Worm (Caenorhabditis elegans) whole organism, L2 larva: ENCODE measurements around the gene hrg-1.

Experiments
- C34F6.9 ChIP-seq: fragments of 150-350 bp; optimal IDR thresholded peaks from 2 replicates; lab custom pipeline; 2014; ENCODE audit warnings: missing biosample characterization, missing genetic modification characterization
- F13H6.1 ChIP-seq: sonication (generic microtip); optimal IDR thresholded peaks from 2 replicates; lab custom pipeline; 2016; ENCODE audit warnings: missing genetic modification characterization, missing compliant biosample characterization
- R02D3.7 ChIP-seq: fragments of 150-350 bp; optimal IDR thresholded peaks from 2 replicates; lab custom pipeline; 2014; ENCODE audit warnings: missing biosample characterization, missing genetic modification characterization
- Y55F3AM.14 ChIP-seq: fragments of 200-800 bp; sonication (Bioruptor generic); optimal IDR thresholded peaks from 2 replicates; lab custom pipeline; 2018; ENCODE audit warnings: mild to moderate bottlenecking, missing genetic modification characterization, missing compliant biosample characterization
- alr-1 ChIP-seq: fragments of 150-350 bp; optimal IDR thresholded peaks from 2 replicates; lab custom pipeline; 2014; ENCODE audit warnings: missing biosample characterization, missing genetic modification characterization
- aly-2 ChIP-seq: fragments of 150-350 bp; optimal IDR thresholded peaks from 2 replicates; lab custom pipeline; 2014; ENCODE audit warnings: missing biosample characterization, missing genetic modification characterization
- ama-1 ChIP-seq: fragments of 150-350 bp; optimal IDR thresholded peaks from 2 replicates; lab custom pipeline; 2018; ENCODE audit warnings: inconsistent platforms
- blmp-1 ChIP-seq: sonication (generic microtip); optimal IDR thresholded peaks from 2 replicates; lab custom pipeline; 2017; ENCODE audit warnings: missing genetic modification characterization, mild to moderate bottlenecking, missing compliant biosample characterization, antibody characterized with exemption, moderate library complexity; ENCODE audit not compliant: insufficient read depth
- ceh-16 ChIP-seq: fragments of 150-350 bp; optimal IDR thresholded peaks from 2 replicates; lab custom pipeline; 2014; ENCODE audit warnings: missing biosample characterization, missing genetic modification characterization
- ceh-82 ChIP-seq: fragments of 150-350 bp; optimal IDR thresholded peaks from 2 replicates; lab custom pipeline; 2014; ENCODE audit warnings: missing biosample characterization, missing genetic modification characterization
- crh-2 ChIP-seq: sonication (generic microtip); optimal IDR thresholded peaks from 2 replicates; lab custom pipeline; 2017; ENCODE audit warnings: missing biosample characterization, missing genetic modification characterization
- dmd-4 ChIP-seq: sonication (generic microtip); optimal IDR thresholded peaks from 2 replicates; lab custom pipeline; 2017; ENCODE audit warnings: missing biosample characterization, missing genetic modification characterization
- elt-1 ChIP-seq: fragments of 150-350 bp; optimal IDR thresholded peaks from 2 replicates; lab custom pipeline; 2014; ENCODE audit warnings: missing biosample characterization, missing genetic modification characterization
- fos-1 ChIP-seq: fragments of 150-350 bp; optimal IDR thresholded peaks from 2 replicates; lab custom pipeline; 2014; ENCODE audit warnings: missing biosample characterization, missing genetic modification characterization
- gmeb-1 ChIP-seq: fragments of 150-350 bp; optimal IDR thresholded peaks from 2 replicates; lab custom pipeline; 2014; ENCODE audit warnings: missing biosample characterization, missing genetic modification characterization
- lin-13 ChIP-seq: fragments of 150-350 bp; optimal IDR thresholded peaks from 2 replicates; lab custom pipeline; 2014; ENCODE audit warnings: missing biosample characterization, missing genetic modification reagents, missing genetic modification characterization
- lin-39 ChIP-seq: fragments of 150-350 bp; optimal IDR thresholded peaks from 2 replicates; lab custom pipeline; 2014; ENCODE audit warnings: missing biosample characterization, missing genetic modification reagents, missing genetic modification characterization
- mbf-1 ChIP-seq: sonication (generic microtip); optimal IDR thresholded peaks from 2 replicates; lab custom pipeline; 2017; ENCODE audit warnings: missing biosample characterization, missing genetic modification characterization
- mdl-1 ChIP-seq, 2 experiments: fragments of 150-350 bp in 1 of 2; sonication (generic microtip) in 1 of 2; optimal IDR thresholded peaks; 2 replicates each; lab custom pipeline; 2017; ENCODE audit warnings: missing biosample characterization in 2 of 2, missing genetic modification characterization in 2 of 2
- nhr-10 ChIP-seq: sonication (generic microtip); optimal IDR thresholded peaks from 2 replicates; lab custom pipeline; 2017; ENCODE audit warnings: missing biosample characterization, missing genetic modification characterization
- nhr-11 ChIP-seq: fragments of 150-350 bp; optimal IDR thresholded peaks from 2 replicates; lab custom pipeline; 2014; ENCODE audit warnings: missing biosample characterization, missing genetic modification characterization
- nhr-129 ChIP-seq: fragments of 150-350 bp; optimal IDR thresholded peaks from 2 replicates; lab custom pipeline; 2014; ENCODE audit warnings: missing biosample characterization, missing genetic modification characterization
- nhr-21 ChIP-seq: fragments of 150-350 bp; optimal IDR thresholded peaks from 2 replicates; lab custom pipeline; 2014; ENCODE audit warnings: missing biosample characterization, missing genetic modification characterization
- nhr-23 ChIP-seq: fragments of 150-350 bp; optimal IDR thresholded peaks from 2 replicates; lab custom pipeline; 2014; ENCODE audit warnings: missing biosample characterization, missing genetic modification reagents, missing genetic modification characterization
- nhr-25 ChIP-seq: fragments of 150-350 bp; sonication (generic microtip); optimal IDR thresholded peaks from 3 replicates; lab custom pipeline; 2014; ENCODE audit warnings: missing biosample characterization, missing genetic modification characterization
- nhr-6 ChIP-seq: fragments of 150-350 bp; optimal IDR thresholded peaks from 2 replicates; lab custom pipeline; 2014; ENCODE audit warnings: missing biosample characterization, missing genetic modification characterization
- nhr-77 ChIP-seq: fragments of 150-350 bp; optimal IDR thresholded peaks from 2 replicates; lab custom pipeline; 2014; ENCODE audit warnings: missing biosample characterization, missing genetic modification characterization
- peb-1 ChIP-seq: fragments of 150-350 bp; optimal IDR thresholded peaks from 2 replicates; lab custom pipeline; 2014; ENCODE audit warnings: missing biosample characterization, missing genetic modification characterization
- sem-4 ChIP-seq: fragments of 150-350 bp; optimal IDR thresholded peaks from 2 replicates; lab custom pipeline; 2014; ENCODE audit warnings: missing biosample characterization, missing genetic modification reagents, missing genetic modification characterization
- skn-1 ChIP-seq: sonication (generic microtip); optimal IDR thresholded peaks from 2 replicates; lab custom pipeline; 2017; ENCODE audit warnings: missing biosample characterization, missing genetic modification characterization
- sma-3 ChIP-seq: sonication (generic microtip); optimal IDR thresholded peaks from 2 replicates; lab custom pipeline; 2016; ENCODE audit warnings: missing genetic modification reagents, missing genetic modification characterization, missing compliant biosample characterization
- sma-9 ChIP-seq, 2 experiments: fragments of 150-350 bp in 1 of 2; sonication (generic microtip) in 1 of 2; optimal IDR thresholded peaks; 2 replicates each; lab custom pipeline; 2014 to 2016; ENCODE audit warnings: missing genetic modification characterization in 2 of 2, mild to moderate bottlenecking in 1 of 2, missing biosample characterization in 1 of 2, missing compliant biosample characterization in 1 of 2, missing genetic modification reagents in 1 of 2, moderate library complexity in 1 of 2
- unc-39 ChIP-seq: fragments of 150-350 bp; optimal IDR thresholded peaks from 2 replicates; lab custom pipeline; 2014; ENCODE audit warnings: missing biosample characterization, missing genetic modification characterization
- unc-55 ChIP-seq: fragments of 150-350 bp; sonication (generic microtip); optimal IDR thresholded peaks from 3 replicates; lab custom pipeline; 2014; ENCODE audit warnings: missing biosample characterization, missing genetic modification reagents, missing genetic modification characterization
- unc-62 ChIP-seq: fragments of 150-350 bp; optimal IDR thresholded peaks from 2 replicates; lab custom pipeline; 2014; ENCODE audit warnings: missing biosample characterization, missing genetic modification reagents, missing genetic modification characterization
- ztf-1 ChIP-seq: fragments of 200-800 bp; sonication (Bioruptor generic); conservative IDR thresholded peaks from 2 replicates; pipeline ENCODE4 v1.3.6; 2022; ENCODE audit warnings: missing genetic modification characterization, missing compliant biosample characterization
- ztf-4 ChIP-seq: fragments of 150-350 bp; optimal IDR thresholded peaks from 2 replicates; lab custom pipeline; 2014; ENCODE audit warnings: missing biosample characterization, missing genetic modification characterization

Gene hrg-1

DNA sequence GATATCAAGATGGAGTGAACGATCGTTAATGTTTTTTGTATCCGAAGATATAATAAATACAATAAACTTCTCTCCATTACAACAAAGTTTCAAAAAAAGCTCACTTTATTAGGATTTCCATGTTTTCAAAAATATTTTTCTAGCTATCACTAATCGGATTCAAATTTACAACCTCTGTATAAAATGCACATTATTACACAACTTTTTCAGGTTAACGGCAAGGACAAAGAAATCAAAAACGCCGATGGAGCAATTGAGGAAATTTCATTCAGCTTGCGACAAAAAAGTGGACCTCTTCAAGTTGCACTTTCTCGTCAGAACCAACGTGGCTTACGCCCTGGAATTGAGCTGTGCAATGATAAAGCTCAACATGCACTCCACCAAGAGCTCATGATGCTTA lies 9.1 kb downstream of the hrg-1 start:
- TF ChIP-seq nhr-11 (no peak), mdl-1 (tag; optimal IDR thresholded peaks at IDR 0.05; lab: Kevin White, UChicago) (no peak), nhr-6 (tag; lab: Kevin White, UChicago) (no peak), gmeb-1 (tag; lab: Kevin White, UChicago) (no peak), ztf-4 (no peak), sma-3 (GFP tag; lab: Kevin White, UChicago) (no peak), aly-2 (tag; lab: Kevin White, UChicago) (no peak), dmd-4 (tag; lab: Kevin White, UChicago) (no peak), unc-55 (GFP tag; lab: Kevin White, UChicago) (no peak), alr-1 (tag; lab: Kevin White, UChicago) (no peak), mbf-1 (tag; lab: Kevin White, UChicago) (no peak), sem-4 (no peak), nhr-25 (tag; lab: Kevin White, UChicago) (no peak), ama-1 (lab: Kevin White, UChicago) (no peak), nhr-10 (tag; lab: Kevin White, UChicago) (no peak), elt-1 (tag; lab: Kevin White, UChicago) (no peak)

DNA sequence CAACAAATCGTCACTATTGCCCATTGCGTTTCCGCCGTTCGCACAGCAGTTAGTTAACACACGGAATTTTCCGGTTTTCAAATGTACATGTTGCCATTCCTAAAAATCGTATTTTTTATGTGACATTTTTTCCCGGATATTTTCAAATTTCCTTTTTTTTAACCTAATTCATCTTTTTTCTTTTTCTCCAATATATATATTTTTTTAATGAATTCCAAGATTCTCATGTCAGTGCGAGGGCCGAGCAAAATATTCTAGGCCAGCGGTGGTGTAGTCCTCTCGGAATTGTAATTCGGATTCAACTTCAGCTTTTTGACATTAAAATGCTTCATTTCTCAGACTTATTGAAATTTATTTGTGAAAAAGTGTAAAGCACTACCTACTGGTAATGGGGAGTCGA lies 11.0 kb downstream of the hrg-1 start, which contains the start of gene R02E12.4:
TSS of gene R02E12.4 (plus strand) at position 301 of the 400 bp plus-strand sequence.
- TF ChIP-seq sma-3 (GFP tag; lab: Kevin White, UChicago) (no peak), nhr-77 (tag; lab: Kevin White, UChicago) (no peak), Y55F3AM.14 (GFP tag; lab: Kevin White, UChicago) (no peak), aly-2 (tag; lab: Kevin White, UChicago) (no peak), sma-9 (GFP tag; optimal IDR thresholded peaks at IDR 0.05; lab: Kevin White, UChicago) (no peak), sma-9 (tag; optimal IDR thresholded peaks at IDR 0.05; lab: Kevin White, UChicago) (no peak), crh-2 (no peak), ceh-16 (tag; lab: Kevin White, UChicago) (no peak), unc-62 (no peak), skn-1 (tag; lab: Kevin White, UChicago) (no peak), nhr-25 (tag; lab: Kevin White, UChicago) (no peak), blmp-1 (tag; lab: Kevin White, UChicago) (no peak), lin-13 (GFP tag; lab: Kevin White, UChicago) (no peak), F13H6.1 (tag; lab: Kevin White, UChicago) (no peak), fos-1 (tag; lab: Kevin White, UChicago) (no peak), dmd-4 (tag; lab: Kevin White, UChicago) (no peak), peb-1 (no peak), R02D3.7 (no peak), ceh-82 (tag; lab: Kevin White, UChicago) (no peak), gmeb-1 (tag; lab: Kevin White, UChicago) (no peak), nhr-129 (tag; lab: Kevin White, UChicago) (no peak)

DNA sequence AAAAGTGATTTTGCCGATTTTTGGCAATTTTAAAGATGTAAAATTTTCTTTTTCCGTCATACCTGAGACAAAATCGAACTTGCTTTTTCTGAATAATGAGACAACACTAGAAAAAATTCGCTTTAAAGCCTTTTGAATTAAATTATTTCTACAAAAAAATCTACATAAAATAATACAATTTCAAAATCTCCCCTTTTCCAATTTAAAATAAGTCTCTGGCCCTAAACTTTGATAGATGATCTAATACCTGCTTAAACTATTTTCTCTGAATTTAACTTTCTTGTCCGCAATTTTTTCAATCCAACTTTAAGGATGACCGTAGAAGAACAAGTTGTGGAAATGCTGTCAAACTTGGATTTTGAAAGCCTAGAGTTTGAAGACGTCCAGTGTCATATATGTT lies 12.8 kb downstream of the hrg-1 start, which contains the start of gene R02E12.12:
TSS of gene R02E12.12 (plus strand) at position 301 of the 400 bp plus-strand sequence.
- TF ChIP-seq F13H6.1 (tag; lab: Kevin White, UChicago) = no peak
- no peak for TF ChIP-seq dmd-4 (tag; lab: Kevin White, UChicago)
- TF ChIP-seq nhr-21 = no peak

DNA sequence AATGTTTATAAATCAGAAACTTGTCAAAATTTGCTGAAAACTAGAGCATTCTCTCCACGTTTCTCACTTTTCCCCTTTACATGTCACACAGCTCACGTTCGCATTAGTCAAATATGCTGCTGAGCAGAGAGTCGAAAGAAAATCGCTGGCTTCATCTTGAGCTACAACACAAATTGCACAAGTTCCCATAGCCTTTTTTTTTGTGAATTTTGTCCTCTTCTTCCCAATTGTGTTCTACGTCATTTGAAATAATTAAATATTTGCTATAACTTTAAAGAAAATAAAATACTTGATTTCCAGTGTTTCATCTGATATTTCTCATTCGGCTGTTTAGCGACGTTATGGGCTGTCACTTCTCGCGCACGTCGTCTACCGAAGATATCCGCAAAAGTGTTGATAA lies 19.0 kb downstream of the hrg-1 start, which contains the start of gene R02E12.5:
TSS of gene R02E12.5 (plus strand) at position 301 of the 400 bp plus-strand sequence.
- TF ChIP-seq Y55F3AM.14 (GFP tag; lab: Kevin White, UChicago) = no peak
- no peak for TF ChIP-seq aly-2 (tag; lab: Kevin White, UChicago)
- TF ChIP-seq C34F6.9 (tag; lab: Kevin White, UChicago) = no peak
- TF ChIP-seq nhr-11 = no peak
- no peak for TF ChIP-seq fos-1 (tag; lab: Kevin White, UChicago)
- no peak for TF ChIP-seq F13H6.1 (tag; lab: Kevin White, UChicago)
- no peak for TF ChIP-seq nhr-21
- TF ChIP-seq nhr-10 (tag; lab: Kevin White, UChicago) = no peak
- TF ChIP-seq elt-1 (tag; lab: Kevin White, UChicago) = no peak
- no peak for TF ChIP-seq ztf-1
- TF ChIP-seq skn-1 (tag; lab: Kevin White, UChicago) = no peak
- TF ChIP-seq nhr-23 = no peak
- no peak for TF ChIP-seq ztf-4
- TF ChIP-seq lin-39 = no peak
- TF ChIP-seq ceh-16 (tag; lab: Kevin White, UChicago) = no peak
- TF ChIP-seq blmp-1 (tag; lab: Kevin White, UChicago) = no peak
- no peak for TF ChIP-seq R02D3.7
- TF ChIP-seq unc-39 (tag; lab: Kevin White, UChicago) = no peak
- no peak for TF ChIP-seq lin-13 (GFP tag; lab: Kevin White, UChicago)
